Worm (Caenorhabditis elegans) whole organism, L1 larva: ENCODE results near the gene col-160.

Experiments used
- dsc-1 ChIP-seq: sonication (generic microtip); optimal IDR thresholded peaks from 2 replicates; lab custom pipeline; 2016; ENCODE audit warnings: mild to moderate bottlenecking, missing genetic modification characterization, missing compliant biosample characterization
- egl-27 ChIP-seq, 2 experiments: fragments of 150-350 bp in 1 of 2; sonication (generic microtip); optimal IDR thresholded peaks; 3 replicates each; lab custom pipeline; 2017 to 2018; ENCODE audit warnings: missing biosample characterization in 2 of 2, missing genetic modification characterization in 2 of 2, missing genetic modification reagents in 2 of 2
- fos-1 ChIP-seq: fragments of 150-350 bp; optimal IDR thresholded peaks from 2 replicates; lab custom pipeline; 2014; ENCODE audit warnings: missing biosample characterization, missing genetic modification characterization

DNA sequence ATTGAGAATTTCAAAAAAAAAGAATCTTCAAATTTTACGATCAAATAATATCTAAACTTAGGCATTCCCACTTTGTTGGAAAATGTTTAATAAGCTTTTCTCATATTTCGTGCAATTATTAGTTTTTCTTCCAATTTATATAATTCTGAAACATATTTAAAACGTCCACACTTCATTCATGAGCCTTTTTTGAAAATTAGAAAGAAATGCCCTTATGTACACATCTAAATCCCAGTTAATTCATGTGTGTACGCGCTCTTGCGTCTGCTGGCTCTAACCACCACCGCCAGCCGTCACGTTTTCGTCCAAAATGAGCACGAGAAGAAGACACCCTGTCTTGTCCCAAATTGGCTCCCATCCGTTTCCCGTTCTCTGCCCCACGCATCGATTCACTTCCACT, 35.4 kb downstream of the col-160 start:
- TF ChIP-seq dsc-1 (tag; lab: Kevin White, UChicago) (no peak), fos-1 (no peak), egl-27 (tag; optimal IDR thresholded peaks at IDR 0.05; lab: Kevin White, UChicago) (no peak)
